Worm (Caenorhabditis elegans): ENCODE data around the gene gegf-1.

DNA sequence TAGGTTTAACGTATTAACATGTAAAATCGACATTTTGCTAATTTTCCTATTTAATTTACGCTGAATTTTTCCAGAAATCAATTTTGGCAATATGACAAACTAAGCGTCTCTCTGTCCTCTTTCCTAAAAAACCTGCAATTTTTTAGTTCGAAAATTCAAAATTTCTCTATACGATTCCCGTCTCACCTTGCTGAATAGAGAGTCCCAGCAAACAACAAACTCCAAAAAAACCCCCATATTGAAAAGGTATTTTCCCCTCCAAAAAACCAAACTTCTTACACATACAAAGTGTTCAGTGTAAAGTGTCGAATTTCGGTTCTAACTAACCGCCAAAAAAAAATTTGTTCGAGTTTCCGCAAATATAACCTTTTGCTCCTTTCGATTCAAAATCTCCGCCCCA lies 26.5 kb upstream of the gegf-1 start, which contains the start of gene pnc-1:
- no peak for TF ChIP-seq ceh-16 (tag; optimal IDR thresholded peaks at IDR 0.05)
- no peak for TF ChIP-seq elt-1 (tag; optimal IDR thresholded peaks at IDR 0.05)
- no peak for TF ChIP-seq lin-13 (GFP tag; optimal IDR thresholded peaks at IDR 0.05)

Measured in whole organism, L2 larva.